Fruit fly (Drosophila melanogaster): Measurements from ENCODE around the gene CG17786.

dm6 chr3R:24172379-24172778 is 46.1 kb downstream of the CG17786 start, which contains the start of gene CG13606:
- TF ChIP-seq Myc (optimal IDR thresholded peaks at IDR 0.05) (no peak), h (optimal IDR thresholded peaks at IDR 0.05) (no peak), insv (optimal IDR thresholded peaks at IDR 0.05) (no peak)

Data from Kc167 (cell line).